Fruit fly (Drosophila melanogaster) whole organism, prepupa: ENCODE data around the gene dpr20.
A peak's percentile ranks its signal among the peaks of the same experiment; 100 is the strongest.

Experiments used
- Blimp-1 ChIP-seq: fragments of 200-800 bp; sonication (Bioruptor generic); optimal IDR thresholded peaks from 3 replicates; lab custom pipeline; 2017; ENCODE audit warnings: missing biosample characterization, missing genetic modification characterization, mild to moderate bottlenecking, moderate library complexity, missing genetic modification reagents
- CG10631 ChIP-seq: fragments of 200-800 bp; sonication (Bioruptor generic); optimal IDR thresholded peaks from 2 replicates; lab custom pipeline; 2016; ENCODE audit warnings: missing biosample characterization, missing genetic modification characterization
- CG10669 ChIP-seq: fragments of 200-800 bp; sonication (Bioruptor generic); optimal IDR thresholded peaks from 3 replicates; lab custom pipeline; 2018; ENCODE audit warnings: missing biosample characterization, mild to moderate bottlenecking, missing genetic modification characterization, moderate library complexity
- CG11762 ChIP-seq: fragments of 200-800 bp; sonication (Bioruptor generic); optimal IDR thresholded peaks from 3 replicates; lab custom pipeline; 2016; ENCODE audit warnings: missing biosample characterization, missing genetic modification characterization; ENCODE audit not compliant: insufficient read depth
- CG11902 ChIP-seq: fragments of 200-800 bp; sonication (Bioruptor generic); optimal IDR thresholded peaks from 3 replicates; lab custom pipeline; 2016; ENCODE audit warnings: missing biosample characterization, missing genetic modification characterization
- CG15336 ChIP-seq: fragments of 200-800 bp; sonication (Bioruptor generic); IDR thresholded peaks from 2 replicates; pipeline ENCODE4 v1.3.6; 2022; ENCODE audit warnings: missing biosample characterization, missing genetic modification characterization
- CG1621 ChIP-seq: fragments of 200-800 bp; sonication (Bioruptor generic); optimal IDR thresholded peaks from 3 replicates; lab custom pipeline; 2018; ENCODE audit warnings: missing biosample characterization, mild to moderate bottlenecking, missing genetic modification characterization
- CG16779 ChIP-seq: fragments of 200-800 bp; sonication (Bioruptor generic); optimal IDR thresholded peaks from 3 replicates; lab custom pipeline; 2017; ENCODE audit warnings: missing biosample characterization, mild to moderate bottlenecking, missing genetic modification characterization
- CG34406 ChIP-seq: fragments of 200-800 bp; sonication (Bioruptor generic); optimal IDR thresholded peaks from 3 replicates; lab custom pipeline; 2016; ENCODE audit warnings: missing biosample characterization, missing genetic modification characterization
- CG3919 ChIP-seq: fragments of 200-800 bp; sonication (Bioruptor generic); optimal IDR thresholded peaks from 3 replicates; lab custom pipeline; 2016; ENCODE audit warnings: missing biosample characterization, missing genetic modification characterization
- CG6808 ChIP-seq: fragments of 200-800 bp; sonication (Bioruptor generic); optimal IDR thresholded peaks from 3 replicates; lab custom pipeline; 2017; ENCODE audit warnings: missing biosample characterization, missing genetic modification characterization, mild to moderate bottlenecking, moderate library complexity, missing genetic modification reagents
- CG6854 ChIP-seq: fragments of 200-800 bp; sonication (Bioruptor generic); optimal IDR thresholded peaks from 2 replicates; lab custom pipeline; 2017; ENCODE audit warnings: missing biosample characterization, mild to moderate bottlenecking, missing genetic modification characterization
- CG8119 ChIP-seq: fragments of 200-800 bp; sonication (Bioruptor generic); IDR thresholded peaks from 3 replicates; pipeline ENCODE4 v1.3.6; 2022; ENCODE audit warnings: missing biosample characterization, missing genetic modification characterization
- CG8632 ChIP-seq: fragments of 200-800 bp; sonication (Bioruptor generic); optimal IDR thresholded peaks from 3 replicates; lab custom pipeline; 2016; ENCODE audit warnings: missing biosample characterization, missing genetic modification characterization
- CG9139 ChIP-seq: fragments of 200-800 bp; sonication (Bioruptor generic); optimal IDR thresholded peaks from 3 replicates; lab custom pipeline; 2017; ENCODE audit warnings: missing biosample characterization, mild to moderate bottlenecking, missing genetic modification characterization
- Eip78C ChIP-seq: fragments of 200-800 bp; sonication (Bioruptor generic); peaks from one replicate; lab custom pipeline; 2016; ENCODE audit warnings: missing biosample characterization, missing genetic modification characterization
- Gug ChIP-seq: fragments of 200-800 bp; sonication (Bioruptor generic); IDR thresholded peaks from 2 replicates; pipeline ENCODE4 v1.3.6; 2022; ENCODE audit warnings: missing biosample characterization, missing genetic modification characterization
- Hr38 ChIP-seq: sonication (Bioruptor generic); optimal IDR thresholded peaks from 2 replicates; lab custom pipeline; 2016; ENCODE audit warnings: missing biosample characterization, missing genetic modification characterization
- Lpt ChIP-seq: fragments of 200-800 bp; sonication (Bioruptor generic); optimal IDR thresholded peaks from 3 replicates; lab custom pipeline; 2016; ENCODE audit warnings: missing biosample characterization, missing genetic modification characterization
- Met ChIP-seq: fragments of 200-800 bp; sonication (Bioruptor generic); optimal IDR thresholded peaks from 3 replicates; lab custom pipeline; 2016; ENCODE audit warnings: missing biosample characterization, missing genetic modification characterization
- Sox102F ChIP-seq: fragments of 200-800 bp; sonication (Bioruptor generic); optimal IDR thresholded peaks from 2 replicates; lab custom pipeline; 2016; ENCODE audit warnings: missing biosample characterization, mild to moderate bottlenecking, missing genetic modification characterization
- Sox14 ChIP-seq: fragments of 200-800 bp; sonication (Bioruptor generic); optimal IDR thresholded peaks from 3 replicates; lab custom pipeline; 2016; ENCODE audit warnings: missing biosample characterization, missing genetic modification characterization
- achi ChIP-seq: fragments of 200-800 bp; sonication (Bioruptor generic); optimal IDR thresholded peaks from 3 replicates; lab custom pipeline; 2016; ENCODE audit warnings: missing biosample characterization, missing genetic modification characterization
- acj6 ChIP-seq: fragments of 200-800 bp; sonication (Bioruptor generic); optimal IDR thresholded peaks from 3 replicates; lab custom pipeline; 2016; ENCODE audit warnings: missing biosample characterization, missing genetic modification characterization
- cyc ChIP-seq: fragments of 200-800 bp; sonication (Bioruptor generic); optimal IDR thresholded peaks from 3 replicates; lab custom pipeline; 2016; ENCODE audit warnings: missing biosample characterization, missing genetic modification characterization
- eg ChIP-seq: fragments of 200-800 bp; sonication (Bioruptor generic); IDR thresholded peaks from 3 replicates; pipeline ENCODE4 v1.3.6; 2022; ENCODE audit warnings: missing biosample characterization, missing genetic modification characterization
- esn ChIP-seq: fragments of 200-800 bp; sonication (Bioruptor generic); optimal IDR thresholded peaks from 2 replicates; lab custom pipeline; 2016; ENCODE audit warnings: missing biosample characterization, mild to moderate bottlenecking, missing genetic modification characterization, moderate library complexity
- fkh ChIP-seq: fragments of 200-800 bp; sonication (Bioruptor generic); optimal IDR thresholded peaks from 3 replicates; lab custom pipeline; 2017; ENCODE audit warnings: missing biosample characterization, mild to moderate bottlenecking, missing genetic modification characterization, moderate library complexity
- lz ChIP-seq: fragments of 200-800 bp; sonication (Bioruptor generic); optimal IDR thresholded peaks from 3 replicates; lab custom pipeline; 2016; ENCODE audit warnings: missing biosample characterization, missing genetic modification characterization
- net ChIP-seq: fragments of 200-800 bp; sonication (Bioruptor generic); optimal IDR thresholded peaks from 3 replicates; lab custom pipeline; 2016; ENCODE audit warnings: missing biosample characterization, missing genetic modification characterization
- spab ChIP-seq: fragments of 200-800 bp; sonication (Bioruptor generic); optimal IDR thresholded peaks from 2 replicates; lab custom pipeline; 2017; ENCODE audit warnings: missing biosample characterization, mild to moderate bottlenecking, missing genetic modification characterization, missing genetic modification reagents
- ss ChIP-seq, 2 experiments: fragments of 200-800 bp; sonication (Bioruptor generic); optimal IDR thresholded peaks; 2 replicates in 1 of 2; 3 replicates in 1 of 2; lab custom pipeline; 2017 to 2018; ENCODE audit warnings: mild to moderate bottlenecking in 2 of 2, missing biosample characterization in 2 of 2, missing genetic modification characterization in 2 of 2, moderate library complexity in 1 of 2
- svp ChIP-seq: fragments of 200-800 bp; sonication (Bioruptor generic); peaks from one replicate; lab custom pipeline; 2016; ENCODE audit warnings: missing biosample characterization, missing genetic modification characterization
- topi ChIP-seq: fragments of 200-800 bp; sonication (Bioruptor generic); optimal IDR thresholded peaks from 3 replicates; lab custom pipeline; 2016; ENCODE audit warnings: missing biosample characterization, missing genetic modification characterization
- vri ChIP-seq: fragments of 200-800 bp; sonication (Bioruptor generic); optimal IDR thresholded peaks from 3 replicates; lab custom pipeline; 2016; ENCODE audit warnings: missing biosample characterization, mild to moderate bottlenecking, missing genetic modification characterization

dpr20 gene

dm6 chr3L:883786-884185 is 26.7 kb upstream of the dpr20 start:
- TF ChIP-seq Sox14 (GFP tag; lab: Kevin White, UChicago) (peak; percentile 86), CG15336 (no peak)

DNA sequence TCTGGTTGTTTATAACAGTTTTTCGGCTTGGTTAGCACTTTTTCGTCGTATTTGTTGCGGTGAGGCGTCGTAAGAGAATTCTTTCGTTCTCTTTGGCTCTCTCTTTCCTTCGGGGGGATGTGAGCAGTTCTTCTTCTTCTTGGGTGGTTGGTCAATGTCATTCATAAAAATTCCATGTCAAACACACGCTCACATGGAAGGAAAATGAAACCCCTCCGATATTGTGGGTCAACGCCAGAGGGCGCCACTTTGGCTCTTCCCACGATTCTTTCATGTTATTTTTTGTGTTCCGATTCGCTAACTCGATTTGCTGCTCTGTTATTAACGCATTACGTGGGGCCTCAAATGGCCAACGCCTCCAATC is 25.8 kb upstream of the dpr20 start:
- TF ChIP-seq CG10669 (GFP tag; lab: Kevin White, UChicago) (no peak), cyc (GFP tag; lab: Kevin White, UChicago) (no peak), CG9139 (GFP tag; lab: Kevin White, UChicago) (no peak), Gug (GFP tag; lab: Robert Waterston, UW) (no peak), achi (no peak), esn (GFP tag; lab: Kevin White, UChicago) (no peak)

DNA sequence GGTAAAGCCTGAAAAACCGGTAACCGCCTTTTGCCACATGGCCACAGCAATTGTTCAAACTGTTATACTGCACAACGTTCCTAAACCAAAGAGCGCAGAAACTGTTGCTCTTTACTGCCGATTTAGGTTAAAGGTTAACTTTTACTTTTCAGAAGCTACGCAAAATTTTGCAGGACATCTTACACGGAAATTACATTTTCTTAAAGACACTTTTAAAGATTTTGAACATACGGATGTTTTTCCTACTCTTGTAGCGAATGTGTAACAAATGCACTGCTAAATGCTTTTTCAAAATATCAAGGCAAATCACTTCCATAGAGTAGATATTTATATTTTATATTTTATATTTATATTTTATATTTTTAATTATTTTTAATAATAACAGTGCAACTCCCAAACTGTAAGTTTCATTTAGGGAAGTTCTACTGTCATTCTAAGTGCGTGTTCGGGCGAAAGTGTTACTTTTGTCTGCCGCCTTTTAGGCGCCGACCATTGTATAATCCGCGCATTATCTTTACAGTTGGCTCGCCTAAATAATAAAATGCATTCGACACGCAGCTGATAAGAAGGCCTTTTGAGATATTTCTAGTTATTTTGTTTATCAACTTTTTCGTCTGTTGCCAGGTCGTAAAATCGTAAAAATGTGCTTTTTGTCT is 25.3 kb upstream of the dpr20 start:
- peak; percentile 36 for TF ChIP-seq vri
- TF ChIP-seq Eip78C (GFP tag; lab: Kevin White, UChicago): peak; percentile 70
- TF ChIP-seq Met (GFP tag; lab: Kevin White, UChicago): no peak
- TF ChIP-seq, all 60 proteins: peak for 2

DNA sequence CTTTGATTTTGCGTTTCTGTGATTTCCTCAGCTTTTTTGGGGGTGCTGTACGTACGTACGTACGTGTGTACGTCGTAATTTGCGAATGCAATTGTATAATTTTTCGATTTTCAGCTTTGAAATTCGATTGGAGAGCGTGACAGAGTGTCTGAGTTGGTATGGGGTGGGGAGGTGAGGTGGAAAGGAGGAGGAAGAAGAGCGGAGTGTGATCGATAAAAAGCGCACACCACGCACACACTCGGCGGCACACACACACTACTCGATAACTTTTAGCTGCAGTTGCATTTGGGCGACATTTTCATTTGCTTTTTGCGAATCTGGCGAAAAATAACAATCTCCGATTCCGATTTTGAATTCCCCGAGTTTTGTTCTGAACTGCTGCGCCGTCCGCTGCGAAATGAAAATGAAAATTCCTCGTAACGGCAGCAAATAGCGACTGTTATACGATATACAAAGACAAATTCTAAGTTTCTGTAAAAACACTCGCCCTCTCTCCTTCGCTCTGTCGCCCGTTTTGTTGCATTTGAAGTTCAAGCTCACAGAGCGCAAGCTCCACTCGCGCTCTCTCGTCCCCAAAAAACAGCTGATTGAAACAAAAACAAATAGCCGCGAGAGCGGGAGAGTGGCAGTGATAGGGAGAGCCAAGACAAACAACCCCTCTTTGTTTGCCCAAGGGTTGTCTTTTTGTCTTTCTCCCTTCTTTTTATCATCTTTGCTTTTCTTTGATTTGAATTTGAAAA is 24.6 kb upstream of the dpr20 start, which contains the start of gene CG13907:
Gene CG13907, minus strand, starts transcription at position 518 of the 740 bp plus-strand sequence.
- no peak for TF ChIP-seq topi (GFP tag; lab: Kevin White, UChicago)
- TF ChIP-seq CG8632 (GFP tag; lab: Kevin White, UChicago): no peak
- no peak for TF ChIP-seq achi
- TF ChIP-seq svp (GFP tag; lab: Kevin White, UChicago): no peak
- no peak for TF ChIP-seq Lpt (GFP tag; lab: Kevin White, UChicago)
- TF ChIP-seq CG8119 (GFP tag; lab: Robert Waterston, UW): no peak
- TF ChIP-seq CG34406 (GFP tag; lab: Kevin White, UChicago): no peak
- TF ChIP-seq Blimp-1 (GFP tag; lab: Kevin White, UChicago): no peak
- no peak for TF ChIP-seq Hr38 (GFP tag; lab: Kevin White, UChicago)
- peak; percentile 16 for TF ChIP-seq net (GFP tag; lab: Kevin White, UChicago)
- peak; percentile 65 for TF ChIP-seq fkh (GFP tag; lab: Kevin White, UChicago)
- TF ChIP-seq Met (GFP tag; lab: Kevin White, UChicago): no peak
- 0 out of 3 replicates have a peak, but pooled peaks have one; percentile 13 for TF ChIP-seq eg (GFP tag; lab: Robert Waterston, UW)
- TF ChIP-seq cyc (GFP tag; lab: Kevin White, UChicago): no peak
- TF ChIP-seq ss (GFP tag; optimal IDR thresholded peaks at IDR 0.05; lab: Kevin White, UChicago): peak; percentile 1 to 8
- no peak for TF ChIP-seq spab (GFP tag; lab: Kevin White, UChicago)
- peak; percentile 32 for TF ChIP-seq CG6854 (GFP tag; lab: Kevin White, UChicago)
- peak; percentile 45 for TF ChIP-seq Sox14 (GFP tag; lab: Kevin White, UChicago)
- no peak for TF ChIP-seq lz (GFP tag; lab: Kevin White, UChicago)
- no peak for TF ChIP-seq CG11762
- no peak for TF ChIP-seq CG11902
- no peak for TF ChIP-seq Eip78C (GFP tag; lab: Kevin White, UChicago)
- peak; percentile 30 for TF ChIP-seq Sox102F (GFP tag; lab: Kevin White, UChicago)
- peak; percentile 39 for TF ChIP-seq CG16779 (tag; lab: Kevin White, UChicago)

- TF ChIP-seq CG10631 (GFP tag; lab: Kevin White, UChicago): no peak
- TF ChIP-seq acj6 (GFP tag; lab: Kevin White, UChicago): no peak
- TF ChIP-seq vri: peak; percentile 2
- TF ChIP-seq CG1621 (tag; lab: Kevin White, UChicago): peak; percentile 1
- 0 out of 3 replicates have a peak, but pooled peaks have one; percentile 16 for TF ChIP-seq CG8119 (GFP tag; lab: Robert Waterston, UW)
- TF ChIP-seq CG3919 (GFP tag; lab: Kevin White, UChicago): peak; percentile 14
- TF ChIP-seq CG34406 (GFP tag; lab: Kevin White, UChicago): no peak
- peak; percentile 18; the same call in 1 of the 3 replicates for TF ChIP-seq eg (GFP tag; lab: Robert Waterston, UW)
- no peak for TF ChIP-seq Hr38 (GFP tag; lab: Kevin White, UChicago)
- peak; percentile 30 for TF ChIP-seq CG6854 (GFP tag; lab: Kevin White, UChicago)
- TF ChIP-seq Eip78C (GFP tag; lab: Kevin White, UChicago): peak; percentile 37
- no peak for TF ChIP-seq CG6808 (GFP tag; lab: Kevin White, UChicago)
Measured at dm6 chr3L:880851-881250, 23.8 kb upstream of the dpr20 start.
